Worm (Caenorhabditis elegans) whole organism, midembryonic: Measurements from ENCODE around the gene C04G2.5.
A peak's percentile ranks its signal among the peaks of the same experiment; 100 is the strongest.

Experiments
- T22C8.4 ChIP-seq: fragments of 200-800 bp; sonication (Bioruptor generic); IDR thresholded peaks from 2 replicates; pipeline ENCODE4 v1.3.6; 2022; ENCODE audit warnings: missing genetic modification characterization, missing compliant biosample characterization
- cog-1 ChIP-seq: sonication (generic microtip); optimal IDR thresholded peaks from 2 replicates; lab custom pipeline; 2016; ENCODE audit warnings: missing genetic modification characterization, missing compliant biosample characterization
- flt-1 ChIP-seq: fragments of 200-800 bp; sonication (Bioruptor generic); IDR thresholded peaks from 2 replicates; pipeline ENCODE4 v1.3.6; 2022; ENCODE audit warnings: missing genetic modification characterization, missing compliant biosample characterization
- klf-2 ChIP-seq: fragments of 200-800 bp; sonication (Bioruptor generic); conservative IDR thresholded peaks from 2 replicates; pipeline ENCODE4 v1.3.6; 2022; ENCODE audit warnings: missing genetic modification reagents, missing genetic modification characterization, missing compliant biosample characterization
- med-1 ChIP-seq: sonication (generic microtip); optimal IDR thresholded peaks from 2 replicates; lab custom pipeline; 2017; ENCODE audit warnings: missing genetic modification characterization, mild to moderate bottlenecking, missing compliant biosample characterization, antibody characterized with exemption, missing genetic modification reagents; ENCODE audit not compliant: insufficient read depth
- ref-1 ChIP-seq: fragments of 200-800 bp; sonication (Bioruptor generic); conservative IDR thresholded peaks from 2 replicates; pipeline ENCODE4 v1.3.6; 2022; ENCODE audit warnings: missing genetic modification reagents, missing genetic modification characterization, missing compliant biosample characterization
- tab-1 ChIP-seq: fragments of 200-800 bp; sonication (Bioruptor generic); IDR thresholded peaks from 2 replicates; pipeline ENCODE4 v1.3.6; 2022; ENCODE audit warnings: missing genetic modification characterization, missing compliant biosample characterization
- ztf-23 ChIP-seq: fragments of 200-800 bp; sonication (Bioruptor generic); IDR thresholded peaks from 2 replicates; pipeline ENCODE4 v1.3.6; 2022; ENCODE audit warnings: missing genetic modification reagents, missing genetic modification characterization, missing compliant biosample characterization
- ztf-29 ChIP-seq: fragments of 200-800 bp; sonication (Bioruptor generic); IDR thresholded peaks from 2 replicates; pipeline ENCODE4 v1.3.6; 2022; ENCODE audit warnings: missing genetic modification reagents, missing genetic modification characterization, missing compliant biosample characterization

C04G2.5 gene

DNA sequence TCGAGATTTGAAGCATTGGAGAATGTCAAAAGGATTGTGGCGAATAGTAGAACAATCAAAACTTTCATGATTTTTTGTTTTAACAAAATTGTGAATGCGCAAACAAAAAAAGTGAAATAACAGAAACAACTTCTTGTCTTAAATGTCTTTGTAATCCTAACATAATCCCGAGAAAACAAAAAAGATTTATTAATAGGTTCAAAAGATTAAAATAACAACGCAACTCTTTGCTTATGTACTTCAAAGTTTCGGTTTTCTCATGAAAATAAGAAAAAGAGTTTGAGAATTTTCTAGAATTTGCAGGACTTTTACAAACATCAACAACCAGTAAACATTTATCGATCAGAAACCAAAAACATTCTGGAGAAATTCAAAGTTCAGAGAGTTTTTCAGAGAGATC, 5.3 kb downstream of the C04G2.5 start, which contains the start of gene ttr-39:
Gene ttr-39, minus strand, starts transcription at position 101 of the 400 bp plus-strand sequence.
- TF ChIP-seq ztf-29 (GFP tag; lab: Robert Waterston, UW): no peak
- no peak for TF ChIP-seq T22C8.4 (GFP tag; lab: Robert Waterston, UW)
- no peak for TF ChIP-seq klf-2 (GFP tag; lab: Robert Waterston, UW)
- TF ChIP-seq cog-1 (tag; lab: Kevin White, UChicago): no peak
- TF ChIP-seq flt-1: no peak
- TF ChIP-seq ref-1 (GFP tag; lab: Robert Waterston, UW): no peak
- no peak for TF ChIP-seq ztf-23 (GFP tag; lab: Robert Waterston, UW)
- TF ChIP-seq tab-1 (GFP tag; lab: Robert Waterston, UW): no peak
- no peak for TF ChIP-seq med-1 (GFP tag; lab: Kevin White, UChicago)

ce11 chrIV:10085401-10086187, 9.5 kb downstream of the C04G2.5 start, which contains the start of the genes col-2 and ndc-80:
col-2 (minus strand) TSS chrIV:10085451.
ndc-80 (plus strand) TSS chrIV:10086137.
- TF ChIP-seq ztf-23 (GFP tag; lab: Robert Waterston, UW): no peak
- TF ChIP-seq flt-1: peak; percentile 61; the same call in 1 of the 2 replicates

- no peak for TF ChIP-seq cog-1 (tag; lab: Kevin White, UChicago)
- no peak for TF ChIP-seq tab-1 (GFP tag; lab: Robert Waterston, UW)
- TF ChIP-seq T22C8.4 (GFP tag; lab: Robert Waterston, UW): no peak
- TF ChIP-seq ztf-29 (GFP tag; lab: Robert Waterston, UW): no peak
- no peak for TF ChIP-seq ref-1 (GFP tag; lab: Robert Waterston, UW)
- no peak for TF ChIP-seq klf-2 (GFP tag; lab: Robert Waterston, UW)
- TF ChIP-seq ztf-23 (GFP tag; lab: Robert Waterston, UW): no peak
- no peak for TF ChIP-seq med-1 (GFP tag; lab: Kevin White, UChicago)
- no peak for TF ChIP-seq flt-1
These were observed 10.6 kb downstream of the C04G2.5 start, which contains the start of gene W01B6.8 for ce11 chrIV:10084323-10084959. W01B6.8 (minus strand) TSS chrIV:10084373.

DNA sequence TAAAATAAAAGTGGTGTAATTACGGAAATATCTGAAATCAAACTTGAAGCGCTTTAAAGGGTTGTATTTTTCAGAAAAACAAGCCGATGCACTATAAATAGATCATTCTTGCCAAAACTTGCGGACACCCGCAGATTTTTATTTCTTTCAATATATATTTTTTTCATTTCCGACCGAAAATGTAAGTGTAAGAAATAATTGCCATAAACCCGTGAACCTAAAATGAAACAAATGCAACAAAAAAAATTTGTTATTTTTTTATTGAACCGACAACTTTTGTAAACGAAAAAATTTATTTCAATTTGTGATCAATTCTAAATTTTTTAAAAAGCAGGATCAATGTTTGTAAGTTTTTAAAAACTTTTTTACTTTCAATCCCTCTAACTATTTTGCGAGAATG, 14.3 kb downstream of the C04G2.5 start, which contains the start of gene W01B6.6:
Gene W01B6.6, plus strand, starts transcription at position 301 of the 400 bp plus-strand sequence.
- no peak for TF ChIP-seq ref-1 (GFP tag; lab: Robert Waterston, UW)
- TF ChIP-seq cog-1 (tag; lab: Kevin White, UChicago): no peak
- no peak for TF ChIP-seq klf-2 (GFP tag; lab: Robert Waterston, UW)
- no peak for TF ChIP-seq T22C8.4 (GFP tag; lab: Robert Waterston, UW)
- TF ChIP-seq ztf-23 (GFP tag; lab: Robert Waterston, UW): no peak
- no peak for TF ChIP-seq tab-1 (GFP tag; lab: Robert Waterston, UW)
- no peak for TF ChIP-seq flt-1

- no peak for TF ChIP-seq ref-1 (GFP tag; lab: Robert Waterston, UW)
- no peak for TF ChIP-seq ztf-23 (GFP tag; lab: Robert Waterston, UW)
- no peak for TF ChIP-seq cog-1 (tag; lab: Kevin White, UChicago)
- TF ChIP-seq klf-2 (GFP tag; lab: Robert Waterston, UW): no peak
- TF ChIP-seq tab-1 (GFP tag; lab: Robert Waterston, UW): no peak
- no peak for TF ChIP-seq flt-1
- no peak for TF ChIP-seq med-1 (GFP tag; lab: Kevin White, UChicago)
- TF ChIP-seq T22C8.4 (GFP tag; lab: Robert Waterston, UW): no peak
- TF ChIP-seq ztf-29 (GFP tag; lab: Robert Waterston, UW): no peak
These were observed 17.1 kb downstream of the C04G2.5 start for ce11 chrIV:10078003-10078402.

DNA sequence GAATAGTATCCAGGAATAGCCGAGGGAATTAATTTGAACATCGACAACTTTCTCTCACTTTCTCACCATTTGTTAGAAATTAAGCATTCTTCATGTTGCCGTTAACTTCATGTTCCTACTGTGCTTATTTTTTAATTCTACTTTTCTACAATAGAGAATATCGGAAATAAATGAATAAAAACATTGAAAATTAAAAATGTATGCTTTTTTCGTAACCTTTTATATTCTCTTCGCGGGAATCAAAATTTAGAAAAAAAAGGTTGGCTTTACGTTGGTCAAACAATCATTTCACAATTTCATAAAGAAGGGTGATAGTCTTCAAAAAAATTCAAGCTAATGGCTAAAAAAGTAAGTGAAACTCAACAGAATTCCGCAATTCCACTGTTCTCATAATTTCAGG, 19.2 kb downstream of the C04G2.5 start, which contains the start of gene W01B6.5:
Gene W01B6.5, plus strand, starts transcription at position 301 of the 400 bp plus-strand sequence.
- TF ChIP-seq klf-2 (GFP tag; lab: Robert Waterston, UW): no peak
- TF ChIP-seq ztf-29 (GFP tag; lab: Robert Waterston, UW): no peak
- no peak for TF ChIP-seq T22C8.4 (GFP tag; lab: Robert Waterston, UW)
- TF ChIP-seq flt-1: no peak
- no peak for TF ChIP-seq med-1 (GFP tag; lab: Kevin White, UChicago)
- no peak for TF ChIP-seq tab-1 (GFP tag; lab: Robert Waterston, UW)
- TF ChIP-seq cog-1 (tag; lab: Kevin White, UChicago): no peak
- no peak for TF ChIP-seq ref-1 (GFP tag; lab: Robert Waterston, UW)
- TF ChIP-seq ztf-23 (GFP tag; lab: Robert Waterston, UW): no peak

ce11 chrIV:10075034-10075510, 20.0 kb downstream of the C04G2.5 start, which contains the start of the genes ttbk-4 and W01B6.4:
ttbk-4 (minus strand) TSS chrIV:10075134.
W01B6.4 (plus strand) TSS chrIV:10075460.
- no peak for TF ChIP-seq flt-1
- no peak for TF ChIP-seq T22C8.4 (GFP tag; lab: Robert Waterston, UW)
- TF ChIP-seq tab-1 (GFP tag; lab: Robert Waterston, UW): no peak
- no peak for TF ChIP-seq klf-2 (GFP tag; lab: Robert Waterston, UW)
- no peak for TF ChIP-seq ztf-29 (GFP tag; lab: Robert Waterston, UW)
- TF ChIP-seq cog-1 (tag; lab: Kevin White, UChicago): no peak
- no peak for TF ChIP-seq ref-1 (GFP tag; lab: Robert Waterston, UW)
- TF ChIP-seq med-1 (GFP tag; lab: Kevin White, UChicago): no peak
- TF ChIP-seq ztf-23 (GFP tag; lab: Robert Waterston, UW): no peak

- no peak for TF ChIP-seq T22C8.4 (GFP tag; lab: Robert Waterston, UW)
- TF ChIP-seq ref-1 (GFP tag; lab: Robert Waterston, UW): no peak
These were observed 22.5 kb downstream of the C04G2.5 start, which contains the start of gene W01B6.3 for ce11 chrIV:10072527-10072926. W01B6.3 (minus strand) TSS chrIV:10072627.
